ENCODE assay signal across 4 fruit fly cellular contexts in the genomic region with DNA sequence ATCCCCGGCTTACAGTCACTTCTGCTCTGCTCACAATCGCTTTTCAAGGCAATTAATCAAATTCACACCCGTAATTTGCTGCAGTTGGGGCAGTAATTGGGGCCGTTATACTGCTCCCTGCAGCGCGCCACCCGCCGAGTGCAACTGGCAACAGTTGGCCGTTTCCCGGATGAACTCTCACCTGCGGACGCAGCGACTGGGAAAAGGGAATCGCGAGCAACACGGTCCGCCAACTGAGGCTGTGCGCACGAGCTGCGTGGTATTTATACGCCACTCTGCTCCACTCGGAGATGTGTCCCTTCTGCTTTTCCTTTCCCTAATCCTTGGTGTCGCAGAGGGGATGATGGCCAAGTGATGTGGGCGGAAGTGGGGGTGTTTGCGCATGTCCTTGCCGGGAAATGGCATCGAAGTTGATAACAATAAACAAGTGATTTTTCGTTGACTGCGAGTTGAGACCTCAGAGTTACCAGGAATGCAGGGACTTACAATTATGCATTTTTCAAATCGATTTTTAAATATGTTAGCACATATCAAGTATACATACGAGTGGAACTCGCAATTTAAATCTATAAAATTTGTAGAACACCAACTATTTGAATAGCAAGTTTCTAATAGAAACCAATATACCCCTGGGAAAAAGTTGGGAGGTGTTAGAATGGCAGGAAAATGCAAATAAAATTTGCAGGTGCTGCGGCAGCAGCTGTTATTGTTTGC.
TF ChIP-seq lines count a peak whose summit lies in the region.

A gene (minus strand): TSS at position 238 of the 714 bp plus-strand sequence.

- TF ChIP-seq CTCF in whole organism, embryonic (GFP tag; optimal IDR thresholded peaks at IDR 0.05; lab: Kevin White, UChicago) = no peak

TF ChIP-seq in whole organism, embryonic, 481 proteins besides CTCF, POLR2A, EP300 and RAD21 (continues in another document):
- no peak for TF ChIP-seq HLHmδ (GFP tag; optimal IDR thresholded peaks at IDR 0.05; lab: Kevin White, UChicago)
- TF ChIP-seq caup (GFP tag; optimal IDR thresholded peaks at IDR 0.05; lab: Kevin White, UChicago; ENCODE audit: severe bottlenecking) = no peak
- no peak for TF ChIP-seq Hr3 (GFP tag; optimal IDR thresholded peaks at IDR 0.05; lab: Kevin White, UChicago)
- TF ChIP-seq Six4 (GFP tag; optimal IDR thresholded peaks at IDR 0.05; lab: Kevin White, UChicago) = no peak
- TF ChIP-seq Ptx1 (GFP tag; IDR thresholded peaks at IDR 0.05; lab: Robert Waterston, UW) = peak; percentile 42; the same call in 1 of the 2 replicates
- TF ChIP-seq tx (GFP tag; optimal IDR thresholded peaks at IDR 0.05; lab: Kevin White, UChicago) = no peak
- peak in 1 of 2 experiments; percentile 15 for TF ChIP-seq Hr51 (GFP tag; optimal IDR thresholded peaks at IDR 0.05; lab: Kevin White, UChicago)
- peak; percentile 37; the same call in 1 of the 2 replicates for TF ChIP-seq CG16779 (GFP tag; IDR thresholded peaks at IDR 0.05; lab: Robert Waterston, UW)
- peak; percentile 69 for TF ChIP-seq CG2120 (GFP tag; optimal IDR thresholded peaks at IDR 0.05; lab: Kevin White, UChicago)
- TF ChIP-seq D19B (GFP tag; optimal IDR thresholded peaks at IDR 0.05; lab: Kevin White, UChicago) = peak; percentile 60
- peak; percentile 17 for TF ChIP-seq CG12659 (GFP tag; optimal IDR thresholded peaks at IDR 0.05; lab: Kevin White, UChicago)
- peak in 1 of 2 experiments; percentile 16 for TF ChIP-seq dpn (GFP tag; optimal IDR thresholded peaks at IDR 0.05; lab: Kevin White, UChicago)
- TF ChIP-seq scrt (GFP tag; optimal IDR thresholded peaks at IDR 0.05; lab: Kevin White, UChicago) = peak; percentile 97
- 0 out of 2 replicates have a peak, but pooled peaks have one; percentile 13 for TF ChIP-seq CG14014 (GFP tag; IDR thresholded peaks at IDR 0.05; lab: Robert Waterston, UW)
- peak; percentile 32; the same call in 1 of the 2 replicates for TF ChIP-seq CG6689 (GFP tag; IDR thresholded peaks at IDR 0.05; lab: Robert Waterston, UW)
- TF ChIP-seq CG7963 (GFP tag; IDR thresholded peaks at IDR 0.05; lab: Robert Waterston, UW; ENCODE audit: partially characterized antibody) = no peak
- 0 out of 2 replicates have a peak, but pooled peaks have one; percentile 5 for TF ChIP-seq CG5953 (GFP tag; IDR thresholded peaks at IDR 0.05; lab: Robert Waterston, UW)
- peak; percentile 5 for TF ChIP-seq CoRest (tag; optimal IDR thresholded peaks at IDR 0.05; lab: Kevin White, UChicago)

TF ChIP-seq in whole organism, prepupa, 60 proteins besides CTCF, POLR2A, EP300 and RAD21 (continues in another document):
- TF ChIP-seq CG7368 (GFP tag; optimal IDR thresholded peaks at IDR 0.05; lab: Kevin White, UChicago) (no peak), achi (GFP tag; optimal IDR thresholded peaks at IDR 0.05; lab: Kevin White, UChicago) (no peak), salr (GFP tag; optimal IDR thresholded peaks at IDR 0.05; lab: Kevin White, UChicago) (no peak), Smox (GFP tag; optimal IDR thresholded peaks at IDR 0.05; lab: Kevin White, UChicago) (peak; percentile 34), Blimp-1 (GFP tag; optimal IDR thresholded peaks at IDR 0.05; lab: Kevin White, UChicago) (no peak), CG11902 (GFP tag; optimal IDR thresholded peaks at IDR 0.05; lab: Kevin White, UChicago) (no peak), CG8119 (GFP tag; IDR thresholded peaks at IDR 0.05; lab: Robert Waterston, UW) (0 out of 3 replicates have a peak, but pooled peaks have one; percentile 28), Eip75B (GFP tag; optimal IDR thresholded peaks at IDR 0.05; lab: Kevin White, UChicago) (peak; percentile 12), CG32006 (GFP tag; optimal IDR thresholded peaks at IDR 0.05; lab: Kevin White, UChicago) (peak; percentile 43), fd85E (GFP tag; optimal IDR thresholded peaks at IDR 0.05; lab: Kevin White, UChicago) (no peak), CG34406 (GFP tag; optimal IDR thresholded peaks at IDR 0.05; lab: Kevin White, UChicago) (no peak), CG6276 (GFP tag; optimal IDR thresholded peaks at IDR 0.05; lab: Kevin White, UChicago) (no peak), Eip78C (GFP tag; lab: Kevin White, UChicago) (no peak), svp (GFP tag; lab: Kevin White, UChicago) (no peak), vri (GFP tag; optimal IDR thresholded peaks at IDR 0.05; lab: Kevin White, UChicago) (no peak), Hr4 (GFP tag; optimal IDR thresholded peaks at IDR 0.05; lab: Kevin White, UChicago) (peak; percentile 49), CG6792 (GFP tag; optimal IDR thresholded peaks at IDR 0.05; lab: Kevin White, UChicago) (no peak), cyc (GFP tag; optimal IDR thresholded peaks at IDR 0.05; lab: Kevin White, UChicago) (no peak), lz (GFP tag; optimal IDR thresholded peaks at IDR 0.05; lab: Kevin White, UChicago) (peak; percentile 9), topi (GFP tag; optimal IDR thresholded peaks at IDR 0.05; lab: Kevin White, UChicago) (no peak), dac (GFP tag; optimal IDR thresholded peaks at IDR 0.05; lab: Kevin White, UChicago) (no peak), CG1621 (tag; optimal IDR thresholded peaks at IDR 0.05; lab: Kevin White, UChicago) (no peak)

TF ChIP-seq in whole organism, pupa, 21 proteins besides CTCF, POLR2A, EP300 and RAD21:
- TF ChIP-seq fd96Ca (GFP tag; IDR thresholded peaks at IDR 0.05; lab: Robert Waterston, UW) = no peak
- TF ChIP-seq CG34367 (tag; optimal IDR thresholded peaks at IDR 0.05; lab: Kevin White, UChicago) = peak; percentile 13
- TF ChIP-seq Ets98B (GFP tag; IDR thresholded peaks at IDR 0.05; lab: Robert Waterston, UW) = 0 out of 2 replicates have a peak, but pooled peaks have one; percentile 10
- peak; percentile 39; the same call in 1 of the 2 replicates for TF ChIP-seq CG12605 (GFP tag; IDR thresholded peaks at IDR 0.05; lab: Robert Waterston, UW)
- no peak for TF ChIP-seq gl (tag; optimal IDR thresholded peaks at IDR 0.05; lab: Kevin White, UChicago)
- TF ChIP-seq CG15710 (tag; optimal IDR thresholded peaks at IDR 0.05; lab: Kevin White, UChicago) = peak; percentile 6

TF ChIP-seq in whole organism, wandering third instar larva, 38 proteins besides CTCF, POLR2A, EP300 and RAD21:
- TF ChIP-seq ey (GFP tag; optimal IDR thresholded peaks at IDR 0.05; lab: Kevin White, UChicago) = peak; percentile 43
- TF ChIP-seq foxo (GFP tag; optimal IDR thresholded peaks at IDR 0.05; lab: Kevin White, UChicago) = peak in 1 of 2 experiments; percentile 17
- no peak for TF ChIP-seq Jra (GFP tag; optimal IDR thresholded peaks at IDR 0.05; lab: Kevin White, UChicago)
- TF ChIP-seq dsf (GFP tag; optimal IDR thresholded peaks at IDR 0.05; lab: Kevin White, UChicago; ENCODE audit: borderline replicate concordance) = no peak
- no peak for TF ChIP-seq fru (GFP tag; optimal IDR thresholded peaks at IDR 0.05; lab: Kevin White, UChicago)
- no peak for TF ChIP-seq brk (GFP tag; optimal IDR thresholded peaks at IDR 0.05; lab: Kevin White, UChicago)
- TF ChIP-seq br (GFP tag; optimal IDR thresholded peaks at IDR 0.05; lab: Kevin White, UChicago) = no peak
- no peak for TF ChIP-seq Hr78 (GFP tag; optimal IDR thresholded peaks at IDR 0.05; lab: Kevin White, UChicago)
- no peak for TF ChIP-seq jim (GFP tag; optimal IDR thresholded peaks at IDR 0.05; lab: Kevin White, UChicago)
- TF ChIP-seq OdsH (GFP tag; optimal IDR thresholded peaks at IDR 0.05; lab: Kevin White, UChicago) = peak; percentile 6
- peak; percentile 9 for TF ChIP-seq rgr (GFP tag; optimal IDR thresholded peaks at IDR 0.05; lab: Kevin White, UChicago)
- peak; percentile 41 for TF ChIP-seq Vsx2 (GFP tag; optimal IDR thresholded peaks at IDR 0.05; lab: Kevin White, UChicago; ENCODE audit: partially characterized antibody)
- TF ChIP-seq psq (GFP tag; optimal IDR thresholded peaks at IDR 0.05; lab: Kevin White, UChicago) = no peak
- no peak for TF ChIP-seq Mio (GFP tag; optimal IDR thresholded peaks at IDR 0.05; lab: Kevin White, UChicago)
- TF ChIP-seq Rel (GFP tag; optimal IDR thresholded peaks at IDR 0.05; lab: Kevin White, UChicago) = no peak
- TF ChIP-seq Rel (tag; optimal IDR thresholded peaks at IDR 0.05; lab: Kevin White, UChicago) = no peak
- no peak for TF ChIP-seq lola (GFP tag; optimal IDR thresholded peaks at IDR 0.05; lab: Kevin White, UChicago)
- TF ChIP-seq Hnf4 (GFP tag; optimal IDR thresholded peaks at IDR 0.05; lab: Kevin White, UChicago) = no peak
- peak; percentile 29 for TF ChIP-seq Dif (GFP tag; optimal IDR thresholded peaks at IDR 0.05; lab: Kevin White, UChicago; ENCODE audit: partially characterized antibody)
- no peak for TF ChIP-seq Sp1 (GFP tag; optimal IDR thresholded peaks at IDR 0.05; lab: Kevin White, UChicago)
- no peak for TF ChIP-seq sage (GFP tag; optimal IDR thresholded peaks at IDR 0.05; lab: Kevin White, UChicago)
